Fruit fly (Drosophila melanogaster) S2 (cell line): Measurements from ENCODE around the gene Bulli.

Source experiments
- CG8478 ChIP-seq: fragments of >200 bp; optimal IDR thresholded peaks from 2 replicates; lab custom pipeline; 2018
- CTCF ChIP-seq, 2 experiments: fragments of >200 bp; optimal IDR thresholded peaks; 2 replicates each; lab custom pipeline; 2018

DNA sequence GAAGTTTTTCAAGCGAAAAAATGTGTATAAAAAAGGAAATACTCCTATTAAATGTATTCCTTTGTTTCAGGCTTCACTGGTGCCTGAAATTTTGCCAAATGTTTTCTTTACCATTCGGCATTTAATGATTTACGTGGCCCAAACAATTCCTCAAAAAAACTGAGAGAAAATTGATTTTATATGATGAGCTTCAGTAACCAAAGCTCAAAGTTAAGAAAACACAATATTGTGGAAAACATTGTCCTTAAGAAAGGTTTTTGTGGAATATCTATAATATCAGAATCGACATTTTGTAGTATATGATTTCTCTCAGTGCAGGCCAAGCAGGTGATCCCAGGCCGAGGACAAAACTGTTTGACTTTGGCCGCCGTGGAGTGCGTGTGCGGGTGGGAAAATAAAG, 41.9 kb upstream of the Bulli start:
- TF ChIP-seq CG8478 (lab: Kevin White, UChicago), result no peak
- no peak for TF ChIP-seq CTCF (optimal IDR thresholded peaks at IDR 0.05; lab: Kevin White, UChicago)
